Fruit fly (Drosophila melanogaster) whole organism, embryonic: ENCODE measurements around the gene Sodh2.
A peak's percentile ranks its signal among the peaks of the same experiment; 100 is the strongest.

Source experiments
- Abd-B ChIP-seq: fragments of 200-800 bp; sonication (Bioruptor generic); optimal IDR thresholded peaks from 2 replicates; lab custom pipeline; 2018; ENCODE audit warnings: missing biosample characterization, mild to moderate bottlenecking, missing genetic modification characterization, moderate library complexity
- BEAF-32 ChIP-seq: fragments of 200-800 bp; sonication (Bioruptor generic); optimal IDR thresholded peaks from 3 replicates; lab custom pipeline; 2017; ENCODE audit warnings: missing biosample characterization, missing genetic modification characterization, mild to moderate bottlenecking, moderate library complexity, missing genetic modification reagents
- CG10654 ChIP-seq: fragments of 200-800 bp; sonication (Bioruptor generic); optimal IDR thresholded peaks from 2 replicates; lab custom pipeline; 2016; ENCODE audit warnings: missing biosample characterization, missing genetic modification characterization
- CG11247 ChIP-seq: fragments of 200-800 bp; sonication (Bioruptor generic); IDR thresholded peaks from 2 replicates; pipeline ENCODE4 v1.3.6; 2022; ENCODE audit warnings: missing biosample characterization, missing genetic modification characterization
- CG11504 ChIP-seq: fragments of 200-800 bp; sonication (Bioruptor generic); optimal IDR thresholded peaks from 3 replicates; lab custom pipeline; 2019; ENCODE audit warnings: missing biosample characterization, mild to moderate bottlenecking, missing genetic modification characterization, moderate library complexity
- CG13775 ChIP-seq: fragments of 200-800 bp; sonication (Bioruptor generic); optimal IDR thresholded peaks from 3 replicates; lab custom pipeline; 2017; ENCODE audit warnings: missing biosample characterization, mild to moderate bottlenecking, missing genetic modification characterization
- CG15696 ChIP-seq: fragments of 200-800 bp; sonication (Bioruptor generic); optimal IDR thresholded peaks from 2 replicates; lab custom pipeline; 2019; ENCODE audit warnings: missing biosample characterization, mild to moderate bottlenecking, missing genetic modification characterization, moderate library complexity
- CG1647 ChIP-seq: fragments of 200-800 bp; sonication (Bioruptor generic); optimal IDR thresholded peaks from 3 replicates; lab custom pipeline; 2016; ENCODE audit warnings: missing biosample characterization, missing genetic modification characterization
- CG16779 ChIP-seq: fragments of 200-800 bp; sonication (Bioruptor generic); IDR thresholded peaks from 2 replicates; pipeline ENCODE4 v1.3.6; 2022; ENCODE audit warnings: missing biosample characterization, missing genetic modification characterization
- CG16813 ChIP-seq: fragments of 200-800 bp; sonication (Bioruptor generic); IDR thresholded peaks from 3 replicates; pipeline ENCODE4 v1.3.6; 2022; ENCODE audit warnings: missing biosample characterization, missing genetic modification characterization; ENCODE audit not compliant: partially characterized antibody
- CG17361 ChIP-seq: fragments of 200-800 bp; sonication (Bioruptor generic); IDR thresholded peaks from 3 replicates; pipeline ENCODE4 v1.3.6; 2022; ENCODE audit warnings: missing biosample characterization, missing genetic modification characterization
- CG17829 ChIP-seq: fragments of 200-800 bp; optimal IDR thresholded peaks from 2 replicates; lab custom pipeline; 2019; ENCODE audit warnings: missing biosample characterization, mild to moderate bottlenecking, missing genetic modification characterization, moderate library complexity
- CG18764 ChIP-seq: fragments of 200-800 bp; sonication (Bioruptor generic); optimal IDR thresholded peaks from 3 replicates; lab custom pipeline; 2016; ENCODE audit warnings: missing biosample characterization, missing genetic modification characterization
- CG2678 ChIP-seq: fragments of 200-800 bp; sonication (Bioruptor generic); optimal IDR thresholded peaks from 3 replicates; lab custom pipeline; 2019; ENCODE audit warnings: missing biosample characterization, mild to moderate bottlenecking, missing genetic modification characterization, moderate library complexity
- CG2889 ChIP-seq: fragments of 200-800 bp; sonication (Bioruptor generic); IDR thresholded peaks from 3 replicates; pipeline ENCODE4 v1.3.6; 2022; ENCODE audit warnings: missing biosample characterization, missing genetic modification characterization
- CG33213 ChIP-seq: fragments of 200-800 bp; sonication (Bioruptor generic); optimal IDR thresholded peaks from 3 replicates; lab custom pipeline; 2016; ENCODE audit warnings: missing biosample characterization, missing genetic modification characterization
- CG6254 ChIP-seq: fragments of 200-800 bp; sonication (Bioruptor generic); optimal IDR thresholded peaks from 3 replicates; lab custom pipeline; 2017; ENCODE audit warnings: mild to moderate bottlenecking, missing biosample characterization, missing genetic modification reagents, missing genetic modification characterization
- CG9797 ChIP-seq: fragments of 200-800 bp; sonication (Bioruptor generic); optimal IDR thresholded peaks from 3 replicates; lab custom pipeline; 2018; ENCODE audit warnings: missing biosample characterization, mild to moderate bottlenecking, missing genetic modification characterization
- CG9932 ChIP-seq: fragments of 200-800 bp; sonication (Bioruptor generic); IDR thresholded peaks from 2 replicates; pipeline ENCODE4 v1.3.6; 2022; ENCODE audit warnings: missing biosample characterization, missing genetic modification characterization
- Chrac-16 ChIP-seq: fragments of 200-800 bp; sonication (Bioruptor generic); optimal IDR thresholded peaks from 3 replicates; lab custom pipeline; 2016; ENCODE audit warnings: missing biosample characterization, missing genetic modification characterization
- CoRest ChIP-seq: fragments of 200-800 bp; sonication (Bioruptor generic); optimal IDR thresholded peaks from 3 replicates; lab custom pipeline; 2018; ENCODE audit warnings: missing biosample characterization, mild to moderate bottlenecking, missing genetic modification characterization, moderate library complexity
- Eip74EF ChIP-seq, 2 experiments: fragments of 200-800 bp in 1 of 2; fragments of >200 bp in 1 of 2; sonication (Bioruptor generic) in 1 of 2; optimal IDR thresholded peaks; 2 replicates each; lab custom pipeline; 2017 to 2019; ENCODE audit warnings: missing biosample characterization in 2 of 2, missing genetic modification characterization in 2 of 2, mild to moderate bottlenecking in 1 of 2, moderate library complexity in 1 of 2
- HmgZ ChIP-seq: fragments of 200-800 bp; sonication (Bioruptor generic); optimal IDR thresholded peaks from 2 replicates; lab custom pipeline; 2018; ENCODE audit warnings: missing biosample characterization, mild to moderate bottlenecking, missing genetic modification characterization
- Lhr ChIP-seq: fragments of 200-800 bp; sonication (Bioruptor generic); optimal IDR thresholded peaks from 3 replicates; lab custom pipeline; 2017; ENCODE audit warnings: mild to moderate bottlenecking, missing biosample characterization, missing genetic modification reagents, missing genetic modification characterization
- MESR4 ChIP-seq: fragments of 200-800 bp; sonication (Bioruptor generic); optimal IDR thresholded peaks from 2 replicates; lab custom pipeline; 2018; ENCODE audit warnings: missing biosample characterization, mild to moderate bottlenecking, missing genetic modification characterization, moderate library complexity
- Mad ChIP-seq: fragments of 200-800 bp; sonication (Bioruptor generic); optimal IDR thresholded peaks from 2 replicates; lab custom pipeline; 2016; ENCODE audit warnings: missing biosample characterization, missing genetic modification characterization
- Meics ChIP-seq: fragments of 200-800 bp; sonication (Bioruptor generic); optimal IDR thresholded peaks from 2 replicates; lab custom pipeline; 2017; ENCODE audit warnings: missing biosample characterization, mild to moderate bottlenecking, missing genetic modification characterization
- Sry-δ ChIP-seq: fragments of 200-800 bp; sonication (Bioruptor generic); optimal IDR thresholded peaks from 2 replicates; lab custom pipeline; 2016; ENCODE audit warnings: missing biosample characterization, missing genetic modification characterization
- Vsx1 ChIP-seq: fragments of 200-800 bp; sonication (Bioruptor generic); optimal IDR thresholded peaks from 2 replicates; lab custom pipeline; 2017; ENCODE audit warnings: missing biosample characterization, mild to moderate bottlenecking, missing genetic modification characterization, missing genetic modification reagents
- ato ChIP-seq: fragments of 200-800 bp; sonication (Bioruptor generic); IDR thresholded peaks from 2 replicates; pipeline ENCODE4 v1.3.6; 2022; ENCODE audit warnings: missing biosample characterization, missing genetic modification characterization; ENCODE audit not compliant: partially characterized antibody
- cas ChIP-seq: fragments of 200-800 bp; sonication (Bioruptor generic); IDR thresholded peaks from 2 replicates; pipeline ENCODE4 v1.3.6; 2022; ENCODE audit warnings: missing biosample characterization, missing genetic modification characterization
- disco-r ChIP-seq: fragments of 200-800 bp; sonication (Bioruptor generic); optimal IDR thresholded peaks from 2 replicates; lab custom pipeline; 2016; ENCODE audit warnings: missing biosample characterization, missing genetic modification characterization
- esg ChIP-seq: fragments of 200-800 bp; sonication (Bioruptor generic); conservative IDR thresholded peaks from 2 replicates; pipeline ENCODE4 v1.3.6; 2022; ENCODE audit warnings: missing biosample characterization, missing genetic modification characterization
- gcm ChIP-seq: fragments of 200-800 bp; sonication (Bioruptor generic); optimal IDR thresholded peaks from 2 replicates; lab custom pipeline; 2019; ENCODE audit warnings: missing biosample characterization, mild to moderate bottlenecking, missing genetic modification characterization, moderate library complexity
- gsb-n ChIP-seq: fragments of 200-800 bp; sonication (Bioruptor generic); optimal IDR thresholded peaks from 3 replicates; lab custom pipeline; 2018; ENCODE audit warnings: missing biosample characterization, mild to moderate bottlenecking, missing genetic modification characterization
- inv ChIP-seq: fragments of 200-800 bp; sonication (Bioruptor generic); IDR thresholded peaks from 2 replicates; pipeline ENCODE4 v1.3.6; 2022; ENCODE audit warnings: missing biosample characterization, missing genetic modification characterization; ENCODE audit not compliant: partially characterized antibody
- lola ChIP-seq, 3 experiments: fragments of >200 bp in 2 of 3; fragments of 200-800 bp in 1 of 3; sonication (Bioruptor generic) in 1 of 3; optimal IDR thresholded peaks; 2 replicates each; lab custom pipeline; 2017 to 2019; ENCODE audit warnings: missing biosample characterization in 3 of 3, missing genetic modification characterization in 3 of 3, mild to moderate bottlenecking in 1 of 3, moderate library complexity in 1 of 3
- luna ChIP-seq: fragments of 200-800 bp; sonication (Bioruptor generic); optimal IDR thresholded peaks from 2 replicates; lab custom pipeline; 2016; ENCODE audit warnings: missing biosample characterization, missing genetic modification characterization
- nau ChIP-seq: fragments of 200-800 bp; sonication (Bioruptor generic); optimal IDR thresholded peaks from 3 replicates; lab custom pipeline; 2017; ENCODE audit warnings: missing biosample characterization, mild to moderate bottlenecking, missing genetic modification characterization, missing genetic modification reagents
- pan ChIP-seq, 4 experiments: fragments of >200 bp in 3 of 4; fragments of 200-800 bp in 1 of 4; sonication (Bioruptor generic) in 1 of 4; optimal IDR thresholded peaks in 3 of 4; IDR thresholded peaks in 1 of 4; 2 replicates each; pipeline versions ENCODE4 v1.3.6 to Lab custom; 2017 to 2022; ENCODE audit warnings: missing biosample characterization in 2 of 4, missing genetic modification characterization in 2 of 4, mixed read lengths in 1 of 4
- pita ChIP-seq: fragments of 200-800 bp; sonication (Bioruptor generic); optimal IDR thresholded peaks from 2 replicates; lab custom pipeline; 2017; ENCODE audit warnings: missing biosample characterization, mild to moderate bottlenecking, missing genetic modification characterization
- pzg ChIP-seq: fragments of 200-800 bp; sonication (Bioruptor generic); optimal IDR thresholded peaks from 3 replicates; lab custom pipeline; 2018; ENCODE audit warnings: missing biosample characterization, mild to moderate bottlenecking, missing genetic modification characterization, moderate library complexity
- sc ChIP-seq, 3 experiments: fragments of >200 bp in 2 of 3; fragments of 200-800 bp in 1 of 3; sonication (Bioruptor generic) in 1 of 3; optimal IDR thresholded peaks; 2 replicates in 2 of 3; 3 replicates in 1 of 3; lab custom pipeline; 2017; ENCODE audit warnings: mild to moderate bottlenecking in 1 of 3, missing biosample characterization in 1 of 3, missing genetic modification characterization in 1 of 3, missing genetic modification reagents in 1 of 3
- shn ChIP-seq: fragments of 200-800 bp; sonication (Bioruptor generic); optimal IDR thresholded peaks from 3 replicates; lab custom pipeline; 2016; ENCODE audit warnings: missing biosample characterization, missing genetic modification characterization
- twi ChIP-seq: fragments of 200-800 bp; optimal IDR thresholded peaks from 2 replicates; lab custom pipeline; 2019; ENCODE audit warnings: missing biosample characterization, mild to moderate bottlenecking, missing genetic modification characterization, moderate library complexity
- wdn ChIP-seq: fragments of 200-800 bp; sonication (Bioruptor generic); IDR thresholded peaks from 2 replicates; pipeline ENCODE4 v1.3.6; 2022; ENCODE audit warnings: missing biosample characterization, missing genetic modification characterization

Sodh2 gene

dm6 chr3R:10881824-10882559, 5.8 kb downstream of the Sodh2 start, which contains the start of gene Tpc1 (continued):
- peak; percentile 85 for TF ChIP-seq inv (GFP tag; lab: Robert Waterston, UW)
- TF ChIP-seq CG13775 (GFP tag; lab: Kevin White, UChicago), result peak; percentile 60
- TF ChIP-seq CG18764 (GFP tag; lab: Kevin White, UChicago), result no peak
- peak; percentile 28 for TF ChIP-seq CG33213 (GFP tag; lab: Kevin White, UChicago)
- no peak for TF ChIP-seq pan (optimal IDR thresholded peaks at IDR 0.05; lab: Kevin White, UChicago)
- peak in 1 of 2 experiments; percentile 26 for TF ChIP-seq pan (GFP tag; optimal IDR thresholded peaks at IDR 0.05 in 1 of 2, IDR thresholded peaks at IDR 0.05 in 1 of 2)
- no peak for TF ChIP-seq CG2889 (GFP tag; lab: Robert Waterston, UW)
- TF ChIP-seq MESR4 (GFP tag; lab: Kevin White, UChicago), result peak; percentile 52
- TF ChIP-seq CG10654 (GFP tag; lab: Kevin White, UChicago), result peak; percentile 7
- TF ChIP-seq pita (GFP tag; lab: Kevin White, UChicago), result no peak
- no peak for TF ChIP-seq CG6254
- TF ChIP-seq Sry-δ, result peak; percentile 88
- peak; percentile 33 for TF ChIP-seq CG2678 (tag; lab: Kevin White, UChicago)
- peak; percentile 71 for TF ChIP-seq HmgZ (tag; lab: Kevin White, UChicago)
- TF ChIP-seq luna, result peak; percentile 48
- no peak for TF ChIP-seq Mad
- TF ChIP-seq CG11247, result no peak
- TF ChIP-seq wdn (GFP tag; lab: Robert Waterston, UW), result no peak
- no peak for TF ChIP-seq nau (GFP tag; lab: Kevin White, UChicago)
- peak; percentile 48 for TF ChIP-seq Abd-B (GFP tag; lab: Kevin White, UChicago)
- peak; percentile 88 for TF ChIP-seq CG11504 (tag; lab: Kevin White, UChicago)
- TF ChIP-seq CG17829 (tag; lab: Kevin White, UChicago), result peak; percentile 53
- no peak for TF ChIP-seq Vsx1 (GFP tag; lab: Kevin White, UChicago)
- TF ChIP-seq disco-r (GFP tag; lab: Kevin White, UChicago), result peak; percentile 61
- TF ChIP-seq cas, result no peak
- TF ChIP-seq BEAF-32, result peak; percentile 95
- TF ChIP-seq CG1647 (GFP tag; lab: Kevin White, UChicago), result peak; percentile 9
- TF ChIP-seq Meics (GFP tag; lab: Kevin White, UChicago), result peak; percentile 38
- no peak for TF ChIP-seq CG16779 (GFP tag; lab: Robert Waterston, UW)
- no peak for TF ChIP-seq sc (optimal IDR thresholded peaks at IDR 0.05; lab: Kevin White, UChicago)
- TF ChIP-seq sc (GFP tag; optimal IDR thresholded peaks at IDR 0.05; lab: Kevin White, UChicago), result no peak
- peak in 1 of 3 experiments; percentile 29 for TF ChIP-seq lola (GFP tag; optimal IDR thresholded peaks at IDR 0.05; lab: Kevin White, UChicago)
- TF ChIP-seq CG17361 (GFP tag; lab: Robert Waterston, UW), result peak; percentile 44; the same call in 2 of the 3 replicates
- peak; percentile 35 for TF ChIP-seq ato (GFP tag; lab: Robert Waterston, UW)
- peak; percentile 14 for TF ChIP-seq twi
- peak in 1 of 2 experiments; percentile 55 for TF ChIP-seq Eip74EF (GFP tag; optimal IDR thresholded peaks at IDR 0.05; lab: Kevin White, UChicago)
- peak; percentile 26 for TF ChIP-seq CG15696
- TF ChIP-seq Chrac-16 (GFP tag; lab: Kevin White, UChicago), result peak; percentile 24
- TF ChIP-seq gcm, result peak; percentile 63
- TF ChIP-seq esg (GFP tag; lab: Robert Waterston, UW), result no peak
- TF ChIP-seq CoRest, result peak; percentile 62
- peak; percentile 69 for TF ChIP-seq pzg
- peak; percentile 10 for TF ChIP-seq shn (GFP tag; lab: Kevin White, UChicago)
- peak; percentile 89 for TF ChIP-seq CG16813 (GFP tag; lab: Robert Waterston, UW)
- no peak for TF ChIP-seq gsb-n (tag; lab: Kevin White, UChicago)
- peak; percentile 26 for TF ChIP-seq CG9797 (GFP tag; lab: Kevin White, UChicago)
- TF ChIP-seq CG9932 (GFP tag; lab: Robert Waterston, UW), result peak; percentile 72
- TF ChIP-seq Lhr (GFP tag; lab: Kevin White, UChicago), result peak; percentile 21
